Worm (Caenorhabditis elegans) whole organism, L3 larva: Measurements from ENCODE around the gene F49C12.2.
A peak's percentile ranks its signal among the peaks of the same experiment; 100 is the strongest.

Experiments used
- ama-1 ChIP-seq: fragments of 150-350 bp; optimal IDR thresholded peaks from 2 replicates; lab custom pipeline; 2018
- ceh-82 ChIP-seq: fragments of 150-350 bp; optimal IDR thresholded peaks from 2 replicates; lab custom pipeline; 2014; ENCODE audit warnings: missing biosample characterization, missing genetic modification characterization
- elt-3 ChIP-seq, 3 experiments: fragments of 150-350 bp in 1 of 3; sonication (generic microtip) in 2 of 3; optimal IDR thresholded peaks; 2 replicates in 2 of 3; 4 replicates in 1 of 3; lab custom pipeline; 2014 to 2017; ENCODE audit warnings: missing biosample characterization in 3 of 3, missing genetic modification characterization in 3 of 3
- jun-1 ChIP-seq: fragments of 150-350 bp; optimal IDR thresholded peaks from 2 replicates; lab custom pipeline; 2014; ENCODE audit warnings: missing biosample characterization, missing genetic modification reagents, missing genetic modification characterization
- mdl-1 ChIP-seq: fragments of 150-350 bp; optimal IDR thresholded peaks from 2 replicates; lab custom pipeline; 2014; ENCODE audit warnings: missing biosample characterization, missing genetic modification characterization
- nhr-12 ChIP-seq: fragments of 150-350 bp; optimal IDR thresholded peaks from 2 replicates; lab custom pipeline; 2014; ENCODE audit warnings: missing biosample characterization, missing genetic modification characterization
- nhr-28 ChIP-seq: fragments of 150-350 bp; optimal IDR thresholded peaks from 2 replicates; lab custom pipeline; 2014; ENCODE audit warnings: missing biosample characterization, missing genetic modification characterization
- pha-4 ChIP-seq: fragments of 150-350 bp; optimal IDR thresholded peaks from 2 replicates; lab custom pipeline; 2014; ENCODE audit warnings: missing biosample characterization, missing genetic modification reagents, missing genetic modification characterization
- pqm-1 ChIP-seq: fragments of 150-350 bp; optimal IDR thresholded peaks from 2 replicates; lab custom pipeline; 2017; ENCODE audit warnings: missing biosample characterization, missing genetic modification characterization, inconsistent platforms
- sea-2 ChIP-seq: fragments of 150-350 bp; sonication (generic microtip); optimal IDR thresholded peaks from 4 replicates; lab custom pipeline; 2014; ENCODE audit warnings: missing biosample characterization, missing genetic modification reagents, missing genetic modification characterization
- skn-1 ChIP-seq: fragments of 150-350 bp; optimal IDR thresholded peaks from 2 replicates; lab custom pipeline; 2014; ENCODE audit warnings: missing biosample characterization, missing genetic modification characterization
- snpc-4 ChIP-seq: fragments of 150-350 bp; optimal IDR thresholded peaks from 2 replicates; lab custom pipeline; 2014; ENCODE audit warnings: missing biosample characterization, missing genetic modification characterization
- zag-1 ChIP-seq: fragments of 150-350 bp; optimal IDR thresholded peaks from 2 replicates; lab custom pipeline; 2014; ENCODE audit warnings: missing biosample characterization, missing genetic modification characterization

- no peak for TF ChIP-seq jun-1 (tag; lab: Kevin White, UChicago)
- TF ChIP-seq snpc-4 (tag; lab: Kevin White, UChicago), result no peak
- TF ChIP-seq elt-3 (tag; optimal IDR thresholded peaks at IDR 0.05; lab: Kevin White, UChicago), result no peak
- TF ChIP-seq pha-4, result no peak
- TF ChIP-seq nhr-28 (tag; lab: Kevin White, UChicago), result no peak
- TF ChIP-seq pqm-1 (tag; lab: Kevin White, UChicago), result peak; percentile 57
- no peak for TF ChIP-seq skn-1
- TF ChIP-seq ceh-82 (tag; lab: Kevin White, UChicago), result no peak
- no peak for TF ChIP-seq nhr-12
- TF ChIP-seq zag-1 (tag; lab: Kevin White, UChicago), result no peak
- TF ChIP-seq mdl-1 (tag; lab: Kevin White, UChicago), result no peak
- no peak for TF ChIP-seq sea-2
- no peak for TF ChIP-seq ama-1 (lab: Kevin White, UChicago)
Measured at ce11 chrIV:9333007-9333406, 34.0 kb upstream of the F49C12.2 start.
